Fruit fly (Drosophila melanogaster) whole organism, adult: ENCODE data around the gene eIF4A.

Experiments
- CG11617 ChIP-seq: fragments of 200-800 bp; sonication (Bioruptor generic); optimal IDR thresholded peaks from 2 replicates; lab custom pipeline; 2017; ENCODE audit warnings: mild to moderate bottlenecking, missing biosample characterization, missing genetic modification reagents, missing genetic modification characterization
- CG12768 ChIP-seq: fragments of 200-800 bp; sonication (Bioruptor generic); optimal IDR thresholded peaks from 2 replicates; lab custom pipeline; 2017; ENCODE audit warnings: missing biosample characterization, missing genetic modification characterization, mild to moderate bottlenecking, moderate library complexity, missing genetic modification reagents
- CG14711 ChIP-seq: fragments of 200-800 bp; sonication (Bioruptor generic); optimal IDR thresholded peaks from 2 replicates; lab custom pipeline; 2018; ENCODE audit warnings: missing biosample characterization, mild to moderate bottlenecking, missing genetic modification characterization, moderate library complexity
- CG1620 ChIP-seq: fragments of 200-800 bp; sonication (Bioruptor generic); optimal IDR thresholded peaks from 2 replicates; lab custom pipeline; 2016; ENCODE audit warnings: missing biosample characterization, missing genetic modification characterization
- CG7045 ChIP-seq: fragments of 200-800 bp; sonication (Bioruptor generic); optimal IDR thresholded peaks from 2 replicates; lab custom pipeline; 2017; ENCODE audit warnings: missing biosample characterization, mild to moderate bottlenecking, missing genetic modification characterization
- CG7101 ChIP-seq: fragments of 200-800 bp; sonication (Bioruptor generic); optimal IDR thresholded peaks from 2 replicates; lab custom pipeline; 2018; ENCODE audit warnings: missing biosample characterization, mild to moderate bottlenecking, missing genetic modification characterization, moderate library complexity
- Clk ChIP-seq: fragments of 200-800 bp; sonication (Bioruptor generic); optimal IDR thresholded peaks from 2 replicates; lab custom pipeline; 2017; ENCODE audit warnings: missing biosample characterization, missing genetic modification characterization
- Crg-1 ChIP-seq: fragments of 200-800 bp; sonication (Bioruptor generic); optimal IDR thresholded peaks from 2 replicates; lab custom pipeline; 2016; ENCODE audit warnings: missing biosample characterization, missing genetic modification characterization
- Mnt ChIP-seq: fragments of 200-800 bp; sonication (Bioruptor generic); optimal IDR thresholded peaks from 2 replicates; lab custom pipeline; 2016; ENCODE audit warnings: missing biosample characterization, mild to moderate bottlenecking, missing genetic modification characterization
- bab1 ChIP-seq: fragments of 200-800 bp; sonication (Bioruptor generic); optimal IDR thresholded peaks from 3 replicates; lab custom pipeline; 2019; ENCODE audit warnings: missing biosample characterization, mild to moderate bottlenecking, missing genetic modification characterization, moderate library complexity

DNA sequence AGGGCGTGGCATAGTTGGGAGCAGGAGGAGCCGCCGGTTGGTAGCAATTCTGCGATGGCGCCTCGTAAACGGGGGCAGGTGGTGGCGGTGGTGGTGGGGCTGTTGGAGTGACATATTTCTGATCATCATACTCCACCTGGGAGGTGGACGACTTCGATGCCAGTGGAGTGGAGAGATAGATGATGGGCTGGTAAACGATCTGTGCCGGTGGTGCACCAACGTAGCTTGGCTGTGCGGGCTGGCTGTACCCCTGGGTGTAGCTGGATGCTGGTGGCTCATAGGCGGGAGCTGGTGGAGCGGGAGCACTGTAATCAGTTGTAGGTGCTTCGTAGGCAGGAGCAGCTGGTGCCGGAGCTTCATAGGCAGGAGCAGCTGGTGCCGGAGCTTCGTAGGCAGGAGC, 18.3 kb upstream of the eIF4A start:
- TF ChIP-seq CG12768 (GFP tag; lab: Kevin White, UChicago) (no peak), bab1 (GFP tag; lab: Kevin White, UChicago) (no peak), Crg-1 (no peak), Mnt (GFP tag; lab: Kevin White, UChicago) (no peak), CG1620 (GFP tag; lab: Kevin White, UChicago) (no peak), CG14711 (tag; lab: Kevin White, UChicago) (no peak), CG11617 (GFP tag; lab: Kevin White, UChicago) (no peak), Clk (GFP tag; lab: Kevin White, UChicago) (no peak), CG7101 (tag; lab: Kevin White, UChicago) (no peak), CG7045 (GFP tag; lab: Kevin White, UChicago) (no peak)
